Fruit fly (Drosophila melanogaster) whole organism, embryonic: ENCODE measurements around the gene ND-SGDH.

Experiments
- Abd-B ChIP-seq: fragments of 200-800 bp; sonication (Bioruptor generic); optimal IDR thresholded peaks from 2 replicates; lab custom pipeline; 2018; ENCODE audit warnings: missing biosample characterization, mild to moderate bottlenecking, missing genetic modification characterization, moderate library complexity
- CG10959 ChIP-seq: fragments of 200-800 bp; sonication (Bioruptor generic); IDR thresholded peaks from 2 replicates; pipeline ENCODE4 v1.3.6; 2022; ENCODE audit warnings: missing biosample characterization, missing genetic modification characterization
- CG12391 ChIP-seq: fragments of 200-800 bp; sonication (Bioruptor generic); optimal IDR thresholded peaks from 3 replicates; lab custom pipeline; 2018; ENCODE audit warnings: missing biosample characterization, mild to moderate bottlenecking, missing genetic modification characterization, moderate library complexity
- CG12942 ChIP-seq: fragments of 200-800 bp; sonication (Bioruptor generic); optimal IDR thresholded peaks from 3 replicates; lab custom pipeline; 2016; ENCODE audit warnings: missing biosample characterization, missing genetic modification characterization
- CG13624 ChIP-seq: fragments of 200-800 bp; sonication (Bioruptor generic); optimal IDR thresholded peaks from 2 replicates; lab custom pipeline; 2016; ENCODE audit warnings: missing biosample characterization, missing genetic modification characterization
- CG13894 ChIP-seq: fragments of 200-800 bp; sonication (Bioruptor generic); optimal IDR thresholded peaks from 3 replicates; lab custom pipeline; 2018; ENCODE audit warnings: missing biosample characterization, mild to moderate bottlenecking, missing genetic modification characterization, moderate library complexity
- CG14860 ChIP-seq: fragments of 200-800 bp; sonication (Bioruptor generic); IDR thresholded peaks from 3 replicates; pipeline ENCODE4 v1.3.6; 2022; ENCODE audit warnings: missing biosample characterization, missing genetic modification characterization; ENCODE audit not compliant: partially characterized antibody
- CG15073 ChIP-seq: fragments of 200-800 bp; sonication (Bioruptor generic); optimal IDR thresholded peaks from 2 replicates; lab custom pipeline; 2016; ENCODE audit warnings: missing biosample characterization, missing genetic modification characterization
- CG15514 ChIP-seq: fragments of 200-800 bp; sonication (Bioruptor generic); optimal IDR thresholded peaks from 3 replicates; lab custom pipeline; 2017; ENCODE audit warnings: missing biosample characterization, missing genetic modification characterization, mild to moderate bottlenecking, moderate library complexity, missing genetic modification reagents
- CG16813 ChIP-seq: fragments of 200-800 bp; sonication (Bioruptor generic); IDR thresholded peaks from 3 replicates; pipeline ENCODE4 v1.3.6; 2022; ENCODE audit warnings: missing biosample characterization, missing genetic modification characterization; ENCODE audit not compliant: partially characterized antibody
- CG17361 ChIP-seq: fragments of 200-800 bp; sonication (Bioruptor generic); IDR thresholded peaks from 3 replicates; pipeline ENCODE4 v1.3.6; 2022; ENCODE audit warnings: missing biosample characterization, missing genetic modification characterization
- CG18262 ChIP-seq: fragments of 200-800 bp; optimal IDR thresholded peaks from 3 replicates; lab custom pipeline; 2019; ENCODE audit warnings: missing biosample characterization, mild to moderate bottlenecking, missing genetic modification characterization, moderate library complexity
- CG2120 ChIP-seq: fragments of 200-800 bp; sonication (Bioruptor generic); optimal IDR thresholded peaks from 3 replicates; lab custom pipeline; 2016; ENCODE audit warnings: missing biosample characterization, missing genetic modification characterization
- CG2875 ChIP-seq: fragments of 200-800 bp; sonication (Bioruptor generic); optimal IDR thresholded peaks from 2 replicates; lab custom pipeline; 2017; ENCODE audit warnings: missing biosample characterization, mild to moderate bottlenecking, missing genetic modification characterization, missing genetic modification reagents
- CG31441 ChIP-seq: fragments of 200-800 bp; sonication (Bioruptor generic); IDR thresholded peaks from 2 replicates; pipeline ENCODE4 v1.3.6; 2022; ENCODE audit warnings: missing biosample characterization, missing genetic modification characterization
- CG3407 ChIP-seq: fragments of 200-800 bp; sonication (Bioruptor generic); optimal IDR thresholded peaks from 2 replicates; lab custom pipeline; 2018; ENCODE audit warnings: missing biosample characterization, mild to moderate bottlenecking, missing genetic modification characterization
- CG4617 ChIP-seq: fragments of 200-800 bp; sonication (Bioruptor generic); optimal IDR thresholded peaks from 3 replicates; lab custom pipeline; 2016; ENCODE audit warnings: missing biosample characterization, missing genetic modification characterization, borderline replicate concordance
- CG4854 ChIP-seq: fragments of 200-800 bp; sonication (Bioruptor generic); optimal IDR thresholded peaks from 2 replicates; lab custom pipeline; 2016; ENCODE audit warnings: missing biosample characterization, missing genetic modification characterization, inconsistent platforms
- CG6683 ChIP-seq: fragments of 200-800 bp; sonication (Bioruptor generic); optimal IDR thresholded peaks from 2 replicates; lab custom pipeline; 2017; ENCODE audit warnings: missing biosample characterization, mild to moderate bottlenecking, missing genetic modification characterization, missing genetic modification reagents
- CG7745 ChIP-seq: fragments of 200-800 bp; sonication (Bioruptor generic); optimal IDR thresholded peaks from 2 replicates; lab custom pipeline; 2018; ENCODE audit warnings: missing biosample characterization, mild to moderate bottlenecking, missing genetic modification characterization, moderate library complexity
- CG7839 ChIP-seq: fragments of 200-800 bp; sonication (Bioruptor generic); optimal IDR thresholded peaks from 3 replicates; lab custom pipeline; 2018; ENCODE audit warnings: missing biosample characterization, mild to moderate bottlenecking, missing genetic modification characterization, moderate library complexity
- CG7963 ChIP-seq: fragments of 200-800 bp; sonication (Bioruptor generic); IDR thresholded peaks from 3 replicates; pipeline ENCODE4 v1.3.6; 2022; ENCODE audit warnings: missing biosample characterization, missing genetic modification characterization; ENCODE audit not compliant: partially characterized antibody
- Dbx ChIP-seq: fragments of 200-800 bp; sonication (Bioruptor generic); IDR thresholded peaks from 3 replicates; pipeline ENCODE4 v1.3.6; 2022; ENCODE audit warnings: missing biosample characterization, missing genetic modification characterization
- Deaf1 ChIP-seq: fragments of 200-800 bp; optimal IDR thresholded peaks from 3 replicates; lab custom pipeline; 2019; ENCODE audit warnings: missing biosample characterization, mild to moderate bottlenecking, missing genetic modification characterization, moderate library complexity
- Dfd ChIP-seq, 2 experiments: fragments of >200 bp; optimal IDR thresholded peaks; 2 replicates each; lab custom pipeline; 2017; ENCODE audit warnings: missing biosample characterization in 2 of 2, missing genetic modification characterization in 2 of 2
- ERR ChIP-seq: fragments of 200-800 bp; sonication (Bioruptor generic); optimal IDR thresholded peaks from 2 replicates; lab custom pipeline; 2016; ENCODE audit warnings: missing biosample characterization, missing genetic modification characterization
- Fer2 ChIP-seq: fragments of 200-800 bp; sonication (Bioruptor generic); optimal IDR thresholded peaks from 2 replicates; lab custom pipeline; 2018; ENCODE audit warnings: missing biosample characterization, mild to moderate bottlenecking, missing genetic modification characterization, moderate library complexity
- Gsc ChIP-seq: fragments of 200-800 bp; sonication (Bioruptor generic); IDR thresholded peaks from 2 replicates; pipeline ENCODE4 v1.3.6; 2022; ENCODE audit warnings: missing biosample characterization, missing genetic modification characterization
- Gug ChIP-seq: fragments of 200-800 bp; sonication (Bioruptor generic); IDR thresholded peaks from 4 replicates; pipeline ENCODE4 v1.3.6; 2022; ENCODE audit warnings: missing biosample characterization, missing genetic modification characterization
- HHEX ChIP-seq: fragments of 200-800 bp; sonication (Bioruptor generic); optimal IDR thresholded peaks from 3 replicates; lab custom pipeline; 2017; ENCODE audit warnings: missing biosample characterization, mild to moderate bottlenecking, missing genetic modification characterization, missing genetic modification reagents
- Meics ChIP-seq: fragments of 200-800 bp; sonication (Bioruptor generic); optimal IDR thresholded peaks from 2 replicates; lab custom pipeline; 2017; ENCODE audit warnings: missing biosample characterization, mild to moderate bottlenecking, missing genetic modification characterization
- Nf-YC ChIP-seq: fragments of 200-800 bp; optimal IDR thresholded peaks from 3 replicates; lab custom pipeline; 2019; ENCODE audit warnings: missing biosample characterization, mild to moderate bottlenecking, missing genetic modification characterization, moderate library complexity
- Usf ChIP-seq: fragments of 200-800 bp; sonication (Bioruptor generic); optimal IDR thresholded peaks from 2 replicates; lab custom pipeline; 2017; ENCODE audit warnings: missing genotype, missing biosample characterization, missing genetic modification characterization
- amos ChIP-seq: fragments of 200-800 bp; sonication (Bioruptor generic); IDR thresholded peaks from 2 replicates; pipeline ENCODE4 v1.3.6; 2022; ENCODE audit warnings: missing biosample characterization, missing genetic modification characterization; ENCODE audit not compliant: partially characterized antibody
- ato ChIP-seq: fragments of 200-800 bp; sonication (Bioruptor generic); IDR thresholded peaks from 2 replicates; pipeline ENCODE4 v1.3.6; 2022; ENCODE audit warnings: missing biosample characterization, missing genetic modification characterization; ENCODE audit not compliant: partially characterized antibody
- br ChIP-seq: fragments of >200 bp; optimal IDR thresholded peaks from 2 replicates; lab custom pipeline; 2017
- btn ChIP-seq: fragments of 200-800 bp; sonication (Bioruptor generic); optimal IDR thresholded peaks from 2 replicates; lab custom pipeline; 2016; ENCODE audit warnings: missing biosample characterization, missing genetic modification characterization
- dati ChIP-seq: fragments of 200-800 bp; sonication (Bioruptor generic); IDR thresholded peaks from 2 replicates; pipeline ENCODE4 v1.3.6; 2022; ENCODE audit warnings: missing biosample characterization, missing genetic modification characterization
- eve ChIP-seq, 2 experiments: fragments of >200 bp; optimal IDR thresholded peaks; 2 replicates each; lab custom pipeline; 2017; ENCODE audit warnings: missing biosample characterization in 2 of 2, missing genetic modification characterization in 2 of 2
- gcm ChIP-seq: fragments of 200-800 bp; sonication (Bioruptor generic); optimal IDR thresholded peaks from 2 replicates; lab custom pipeline; 2019; ENCODE audit warnings: missing biosample characterization, mild to moderate bottlenecking, missing genetic modification characterization, moderate library complexity
- mam ChIP-seq: fragments of 200-800 bp; sonication (Bioruptor generic); optimal IDR thresholded peaks from 3 replicates; lab custom pipeline; 2016; ENCODE audit warnings: missing biosample characterization, missing genetic modification characterization
- nerfin-1 ChIP-seq: fragments of 200-800 bp; sonication (Bioruptor generic); optimal IDR thresholded peaks from 3 replicates; lab custom pipeline; 2019; ENCODE audit warnings: missing biosample characterization, mild to moderate bottlenecking, missing genetic modification characterization, moderate library complexity
- odd ChIP-seq: fragments of 200-800 bp; sonication (Bioruptor generic); optimal IDR thresholded peaks from 2 replicates; lab custom pipeline; 2017; ENCODE audit warnings: missing biosample characterization, mild to moderate bottlenecking, missing genetic modification characterization
- org-1 ChIP-seq: fragments of 200-800 bp; sonication (Bioruptor generic); optimal IDR thresholded peaks from 2 replicates; lab custom pipeline; 2017; ENCODE audit warnings: missing biosample characterization, missing genetic modification characterization
- sens-2 ChIP-seq: fragments of 200-800 bp; sonication (Bioruptor generic); IDR thresholded peaks from 2 replicates; pipeline ENCODE4 v1.3.6; 2022; ENCODE audit warnings: missing biosample characterization, missing genetic modification characterization
- slou ChIP-seq: fragments of 200-800 bp; sonication (Bioruptor generic); optimal IDR thresholded peaks from 3 replicates; lab custom pipeline; 2016; ENCODE audit warnings: missing biosample characterization, missing genetic modification characterization
- sqz ChIP-seq: fragments of 200-800 bp; sonication (Bioruptor generic); optimal IDR thresholded peaks from 3 replicates; lab custom pipeline; 2018; ENCODE audit warnings: missing biosample characterization, mild to moderate bottlenecking, missing genetic modification characterization
- tap ChIP-seq: fragments of 200-800 bp; optimal IDR thresholded peaks from 3 replicates; lab custom pipeline; 2019; ENCODE audit warnings: missing biosample characterization, mild to moderate bottlenecking, missing genetic modification characterization, moderate library complexity
- tin ChIP-seq: fragments of 200-800 bp; sonication (Bioruptor generic); optimal IDR thresholded peaks from 3 replicates; lab custom pipeline; 2016; ENCODE audit warnings: missing biosample characterization, missing genetic modification characterization
- zen2 ChIP-seq: fragments of 200-800 bp; sonication (Bioruptor generic); IDR thresholded peaks from 3 replicates; pipeline ENCODE4 v1.3.6; 2022; ENCODE audit warnings: missing biosample characterization, missing genetic modification characterization; ENCODE audit not compliant: partially characterized antibody

The ND-SGDH gene

DNA sequence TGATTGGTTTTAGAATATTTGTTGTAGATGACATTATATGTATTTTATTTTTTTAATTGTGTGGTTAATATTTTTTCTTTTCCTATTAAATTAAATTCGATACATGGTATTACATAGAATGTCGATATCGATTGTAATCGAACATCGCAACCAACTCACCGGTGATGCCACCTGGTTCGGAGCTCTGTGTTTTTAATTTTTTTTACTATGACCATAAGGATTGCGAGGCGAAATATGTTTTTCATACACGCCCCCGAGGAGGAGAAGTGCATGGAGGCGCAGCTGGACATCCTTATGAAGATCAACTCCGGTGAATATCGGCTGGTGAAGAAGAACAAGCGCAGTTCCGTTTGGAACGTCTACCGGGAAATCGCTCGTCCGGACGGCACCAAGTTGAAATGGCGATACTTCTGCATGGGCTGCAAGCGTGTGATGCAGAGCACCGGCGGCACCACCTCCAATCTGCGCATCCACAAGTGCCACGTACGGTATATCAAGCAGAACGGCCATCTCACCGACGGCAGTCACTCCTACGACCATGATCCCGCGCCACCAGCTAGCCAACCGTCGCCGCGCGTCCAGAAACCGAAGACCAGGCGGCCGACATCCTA lies 18.4 kb downstream of the ND-SGDH start, which contains the start of gene CG11560 (continued):
- no peak for TF ChIP-seq CG17361
- no peak for TF ChIP-seq CG3407 (GFP tag; lab: Kevin White, UChicago)
- TF ChIP-seq HHEX (GFP tag; lab: Kevin White, UChicago) = no peak
- TF ChIP-seq CG4617 (GFP tag; lab: Kevin White, UChicago) = peak; percentile 24
- TF ChIP-seq odd (GFP tag; lab: Kevin White, UChicago) = no peak
- TF ChIP-seq zen2 (GFP tag; lab: Robert Waterston, UW) = peak; percentile 28; the same call in 1 of the 3 replicates
- TF ChIP-seq CG2875 = no peak
- TF ChIP-seq CG15514 (GFP tag; lab: Kevin White, UChicago) = peak; percentile 44
- TF ChIP-seq Dbx (GFP tag; lab: Robert Waterston, UW) = no peak
- no peak for TF ChIP-seq nerfin-1 (tag; lab: Kevin White, UChicago)
- TF ChIP-seq amos (GFP tag; lab: Robert Waterston, UW) = peak; percentile 76
- no peak for TF ChIP-seq slou (GFP tag; lab: Kevin White, UChicago)
- TF ChIP-seq CG13894 (tag; lab: Kevin White, UChicago) = no peak
- TF ChIP-seq Deaf1 (tag; lab: Kevin White, UChicago) = no peak
- no peak for TF ChIP-seq CG2120 (GFP tag; lab: Kevin White, UChicago)
- TF ChIP-seq Fer2 (tag; lab: Kevin White, UChicago) = no peak
- no peak for TF ChIP-seq CG10959 (GFP tag; lab: Robert Waterston, UW)
- TF ChIP-seq org-1 (GFP tag; lab: Kevin White, UChicago) = no peak
- TF ChIP-seq ERR (GFP tag; lab: Kevin White, UChicago) = no peak
- TF ChIP-seq CG4854 (GFP tag; lab: Kevin White, UChicago) = no peak
- TF ChIP-seq CG15073 = no peak
- no peak for TF ChIP-seq Nf-YC
- TF ChIP-seq tin (GFP tag; lab: Kevin White, UChicago) = no peak
- no peak for TF ChIP-seq mam (GFP tag; lab: Kevin White, UChicago)
- no peak for TF ChIP-seq CG13624 (GFP tag; lab: Kevin White, UChicago)
- peak; percentile 53; the same call in 1 of the 3 replicates for TF ChIP-seq CG7963
- TF ChIP-seq ato = peak; percentile 26
- TF ChIP-seq CG7839 (tag; lab: Kevin White, UChicago) = no peak
- TF ChIP-seq CG12391 (tag; lab: Kevin White, UChicago) = no peak
- TF ChIP-seq gcm (GFP tag; lab: Kevin White, UChicago) = no peak
- no peak for TF ChIP-seq Abd-B
- no peak for TF ChIP-seq CG7745 (tag; lab: Kevin White, UChicago)
- no peak for TF ChIP-seq Meics
- TF ChIP-seq sqz = peak; percentile 60
- TF ChIP-seq CG31441 (GFP tag; lab: Robert Waterston, UW) = no peak
- TF ChIP-seq sens-2 (GFP tag; lab: Robert Waterston, UW) = no peak
- TF ChIP-seq Usf (GFP tag; lab: Kevin White, UChicago) = no peak
- no peak for TF ChIP-seq eve (GFP tag; optimal IDR thresholded peaks at IDR 0.05; lab: Kevin White, UChicago)
- TF ChIP-seq CG14860 (GFP tag; lab: Robert Waterston, UW) = peak; percentile 66; the same call in 2 of the 3 replicates
- TF ChIP-seq tap (tag; lab: Kevin White, UChicago) = no peak
- TF ChIP-seq CG12942 (GFP tag; lab: Kevin White, UChicago) = no peak
- TF ChIP-seq Gsc (GFP tag; lab: Robert Waterston, UW) = no peak
- no peak for TF ChIP-seq btn (GFP tag; lab: Kevin White, UChicago)
- TF ChIP-seq Dfd (GFP tag; optimal IDR thresholded peaks at IDR 0.05; lab: Kevin White, UChicago) = no peak
- TF ChIP-seq Gug (GFP tag; lab: Robert Waterston, UW) = no peak
- TF ChIP-seq CG18262 (tag; lab: Kevin White, UChicago) = no peak
- no peak for TF ChIP-seq dati (GFP tag; lab: Robert Waterston, UW)
- TF ChIP-seq CG6683 (GFP tag; lab: Kevin White, UChicago) = no peak
- peak; percentile 62; the same call in 2 of the 3 replicates for TF ChIP-seq CG16813 (GFP tag; lab: Robert Waterston, UW)
- TF ChIP-seq br (lab: Kevin White, UChicago) = no peak
